Fruit fly (Drosophila melanogaster): Measurements from ENCODE around the gene Eip75B.
A peak's percentile ranks its signal among the peaks of the same experiment; 100 is the strongest.

The Eip75B gene

dm6 chr3L:17964757-17965454 lies 99.6 kb downstream of the Eip75B start:
- TF ChIP-seq tai (GFP tag; optimal IDR thresholded peaks at IDR 0.05): peak; percentile 52
- peak in 1 of 2 experiments; percentile 68 for TF ChIP-seq dl (GFP tag; optimal IDR thresholded peaks at IDR 0.05; ENCODE audit: insufficient read depth in 1 of 2, partially characterized antibody in 2 of 2)
- TF ChIP-seq HLH106 (tag; optimal IDR thresholded peaks at IDR 0.05): no peak
- TF ChIP-seq Abd-B (GFP tag; optimal IDR thresholded peaks at IDR 0.05): no peak
- peak; percentile 47 for TF ChIP-seq brk (GFP tag; optimal IDR thresholded peaks at IDR 0.05)
- TF ChIP-seq Rel (GFP tag; optimal IDR thresholded peaks at IDR 0.05): peak; percentile 49
- peak; percentile 48 for TF ChIP-seq Rel (tag; optimal IDR thresholded peaks at IDR 0.05)
- no peak for TF ChIP-seq Dfd (GFP tag; optimal IDR thresholded peaks at IDR 0.05)
- peak; percentile 21 for TF ChIP-seq Sp1 (GFP tag; optimal IDR thresholded peaks at IDR 0.05)
- TF ChIP-seq h (GFP tag; optimal IDR thresholded peaks at IDR 0.05): no peak
- TF ChIP-seq Dif (GFP tag; optimal IDR thresholded peaks at IDR 0.05; ENCODE audit: partially characterized antibody): peak; percentile 29
- peak; percentile 75 for TF ChIP-seq CrebA (GFP tag; optimal IDR thresholded peaks at IDR 0.05; ENCODE audit: borderline replicate concordance)
- TF ChIP-seq Mio (GFP tag; optimal IDR thresholded peaks at IDR 0.05): no peak
- TF ChIP-seq Hr83 (GFP tag; optimal IDR thresholded peaks at IDR 0.05; ENCODE audit: poor library complexity, severe bottlenecking): peak; percentile 63
- no peak for TF ChIP-seq Hr78 (GFP tag; optimal IDR thresholded peaks at IDR 0.05)

dm6 chr3L:17963529-17964225 lies 100.8 kb downstream of the Eip75B start:
- TF ChIP-seq br (GFP tag; optimal IDR thresholded peaks at IDR 0.05): no peak
- TF ChIP-seq Rel (GFP tag; optimal IDR thresholded peaks at IDR 0.05): no peak
- TF ChIP-seq Rel (tag; optimal IDR thresholded peaks at IDR 0.05): peak; percentile 88
- no peak for TF ChIP-seq jim (GFP tag; optimal IDR thresholded peaks at IDR 0.05)
- TF ChIP-seq rgr (GFP tag; optimal IDR thresholded peaks at IDR 0.05): no peak
- no peak for TF ChIP-seq foxo (GFP tag; optimal IDR thresholded peaks at IDR 0.05)
- TF ChIP-seq dmrt93B (GFP tag; optimal IDR thresholded peaks at IDR 0.05): no peak
- TF ChIP-seq GATAd (GFP tag; optimal IDR thresholded peaks at IDR 0.05): no peak
- no peak for TF ChIP-seq Mio (GFP tag; optimal IDR thresholded peaks at IDR 0.05)
- TF ChIP-seq woc (GFP tag; optimal IDR thresholded peaks at IDR 0.05): no peak
- no peak for TF ChIP-seq Hr83 (GFP tag; optimal IDR thresholded peaks at IDR 0.05; ENCODE audit: poor library complexity, severe bottlenecking)
- TF ChIP-seq Myc (optimal IDR thresholded peaks at IDR 0.05): no peak
- peak; percentile 26 for TF ChIP-seq h (GFP tag; optimal IDR thresholded peaks at IDR 0.05)
- no peak for TF ChIP-seq usp (GFP tag; optimal IDR thresholded peaks at IDR 0.05)
- no peak for TF ChIP-seq lola (GFP tag; optimal IDR thresholded peaks at IDR 0.05)
- no peak for TF ChIP-seq Sp1 (GFP tag; optimal IDR thresholded peaks at IDR 0.05)
- no peak for TF ChIP-seq dsf (GFP tag; optimal IDR thresholded peaks at IDR 0.05; ENCODE audit: borderline replicate concordance)

- TF ChIP-seq CG9705 (GFP tag; optimal IDR thresholded peaks at IDR 0.05): no peak
- no peak for TF ChIP-seq Rel (GFP tag; optimal IDR thresholded peaks at IDR 0.05)
- TF ChIP-seq Rel (tag; optimal IDR thresholded peaks at IDR 0.05): no peak
- TF ChIP-seq jim (GFP tag; optimal IDR thresholded peaks at IDR 0.05): no peak
- TF ChIP-seq Sp1 (GFP tag; optimal IDR thresholded peaks at IDR 0.05): no peak
- TF ChIP-seq psq (GFP tag; optimal IDR thresholded peaks at IDR 0.05): no peak
- no peak for TF ChIP-seq dsf (GFP tag; optimal IDR thresholded peaks at IDR 0.05; ENCODE audit: borderline replicate concordance)
- TF ChIP-seq Hr83 (GFP tag; optimal IDR thresholded peaks at IDR 0.05; ENCODE audit: poor library complexity, severe bottlenecking): no peak
- no peak for TF ChIP-seq pan (optimal IDR thresholded peaks at IDR 0.05)
- no peak for TF ChIP-seq br (GFP tag; optimal IDR thresholded peaks at IDR 0.05)
- no peak for TF ChIP-seq N (GFP tag; optimal IDR thresholded peaks at IDR 0.05)
- no peak for TF ChIP-seq Dif (GFP tag; optimal IDR thresholded peaks at IDR 0.05; ENCODE audit: partially characterized antibody)
- TF ChIP-seq dmrt93B (GFP tag; optimal IDR thresholded peaks at IDR 0.05): no peak
These were observed 101.8 kb downstream of the Eip75B start for dm6 chr3L:17962668-17963208.

dm6 chr3L:17962069-17962664 lies 102.3 kb downstream of the Eip75B start:
- TF ChIP-seq Dif (GFP tag; optimal IDR thresholded peaks at IDR 0.05; ENCODE audit: partially characterized antibody) (peak; percentile 23), brk (GFP tag; optimal IDR thresholded peaks at IDR 0.05) (peak; percentile 31), CG32264 (GFP tag; optimal IDR thresholded peaks at IDR 0.05) (no peak), foxo (GFP tag; optimal IDR thresholded peaks at IDR 0.05) (peak in 1 of 2 experiments; percentile 24), Rel (GFP tag; optimal IDR thresholded peaks at IDR 0.05) (no peak), Rel (tag; optimal IDR thresholded peaks at IDR 0.05) (peak; percentile 2), Sp1 (GFP tag; optimal IDR thresholded peaks at IDR 0.05) (peak; percentile 15), CG9705 (GFP tag; optimal IDR thresholded peaks at IDR 0.05) (peak; percentile 26), sage (GFP tag; optimal IDR thresholded peaks at IDR 0.05) (peak; percentile 57), dl (GFP tag; optimal IDR thresholded peaks at IDR 0.05; ENCODE audit: insufficient read depth in 1 of 2, partially characterized antibody in 2 of 2) (peak in 1 of 2 experiments; percentile 33), ey (GFP tag; optimal IDR thresholded peaks at IDR 0.05) (no peak), GATAd (GFP tag; optimal IDR thresholded peaks at IDR 0.05) (no peak), Mio (GFP tag; optimal IDR thresholded peaks at IDR 0.05) (no peak), CrebA (GFP tag; optimal IDR thresholded peaks at IDR 0.05; ENCODE audit: borderline replicate concordance) (peak; percentile 65), rgr (GFP tag; optimal IDR thresholded peaks at IDR 0.05) (peak; percentile 1), br (GFP tag; optimal IDR thresholded peaks at IDR 0.05) (peak; percentile 15)
